Fruit fly (Drosophila melanogaster) whole organism, embryonic: Measurements from ENCODE around the gene hale.

Experiments
- Adf1 ChIP-seq: fragments of 200-800 bp; sonication (Bioruptor generic); IDR thresholded peaks from 2 replicates; pipeline ENCODE4 v1.3.6; 2022; ENCODE audit warnings: missing biosample characterization, missing genetic modification characterization
- Antp ChIP-seq: fragments of 200-800 bp; sonication (Bioruptor generic); optimal IDR thresholded peaks from 3 replicates; lab custom pipeline; 2016; ENCODE audit warnings: missing biosample characterization, missing genetic modification characterization
- Asciz ChIP-seq: fragments of 200-800 bp; sonication (Bioruptor generic); optimal IDR thresholded peaks from 2 replicates; lab custom pipeline; 2017; ENCODE audit warnings: missing biosample characterization, mild to moderate bottlenecking, missing genetic modification characterization, missing genetic modification reagents
- Atf-2 ChIP-seq: fragments of 200-800 bp; sonication (Bioruptor generic); optimal IDR thresholded peaks from 2 replicates; lab custom pipeline; 2016; ENCODE audit warnings: missing biosample characterization, missing genetic modification characterization
- Atf6 ChIP-seq: fragments of 200-800 bp; sonication (Bioruptor generic); IDR thresholded peaks from 2 replicates; pipeline ENCODE4 v1.3.6; 2022; ENCODE audit warnings: missing biosample characterization, missing genetic modification characterization
- B-H2 ChIP-seq: fragments of 200-800 bp; sonication (Bioruptor generic); optimal IDR thresholded peaks from 2 replicates; lab custom pipeline; 2018; ENCODE audit warnings: missing biosample characterization, mild to moderate bottlenecking, missing genetic modification characterization
- BtbVII ChIP-seq: fragments of 200-800 bp; sonication (Bioruptor generic); optimal IDR thresholded peaks from 3 replicates; lab custom pipeline; 2017; ENCODE audit warnings: missing biosample characterization, mild to moderate bottlenecking, missing genetic modification characterization
- C15 ChIP-seq: fragments of 200-800 bp; sonication (Bioruptor generic); IDR thresholded peaks from 3 replicates; pipeline ENCODE4 v1.3.6; 2022; ENCODE audit warnings: missing biosample characterization, missing genetic modification characterization
- CG1024 ChIP-seq: fragments of 200-800 bp; sonication (Bioruptor generic); IDR thresholded peaks from 2 replicates; pipeline ENCODE4 v1.3.6; 2022; ENCODE audit warnings: missing biosample characterization, missing genetic modification characterization
- CG10274 ChIP-seq: fragments of 200-800 bp; sonication (Bioruptor generic); optimal IDR thresholded peaks from 3 replicates; lab custom pipeline; 2017; ENCODE audit warnings: missing biosample characterization, mild to moderate bottlenecking, missing genetic modification characterization
- CG10654 ChIP-seq: fragments of 200-800 bp; sonication (Bioruptor generic); optimal IDR thresholded peaks from 2 replicates; lab custom pipeline; 2016; ENCODE audit warnings: missing biosample characterization, missing genetic modification characterization
- CG11093 ChIP-seq: fragments of 200-800 bp; sonication (Bioruptor generic); IDR thresholded peaks from 3 replicates; pipeline ENCODE4 v1.3.6; 2022; ENCODE audit warnings: missing biosample characterization, missing genetic modification characterization
- CG11504 ChIP-seq: fragments of 200-800 bp; sonication (Bioruptor generic); optimal IDR thresholded peaks from 3 replicates; lab custom pipeline; 2019; ENCODE audit warnings: missing biosample characterization, mild to moderate bottlenecking, missing genetic modification characterization, moderate library complexity
- CG11695 ChIP-seq: fragments of 200-800 bp; sonication (Bioruptor generic); IDR thresholded peaks from 3 replicates; pipeline ENCODE4 v1.3.6; 2022; ENCODE audit warnings: missing biosample characterization, missing genetic modification characterization
- CG11723 ChIP-seq: fragments of 200-800 bp; sonication (Bioruptor generic); optimal IDR thresholded peaks from 2 replicates; lab custom pipeline; 2017; ENCODE audit warnings: missing biosample characterization, mild to moderate bottlenecking, missing genetic modification characterization
- CG12071 ChIP-seq: fragments of 200-800 bp; sonication (Bioruptor generic); optimal IDR thresholded peaks from 3 replicates; lab custom pipeline; 2018; ENCODE audit warnings: missing biosample characterization, mild to moderate bottlenecking, missing genetic modification characterization
- CG13123 ChIP-seq: fragments of 200-800 bp; sonication (Bioruptor generic); optimal IDR thresholded peaks from 2 replicates; lab custom pipeline; 2016; ENCODE audit warnings: missing biosample characterization, missing genetic modification characterization
- CG14860 ChIP-seq: fragments of 200-800 bp; sonication (Bioruptor generic); IDR thresholded peaks from 3 replicates; pipeline ENCODE4 v1.3.6; 2022; ENCODE audit warnings: missing biosample characterization, missing genetic modification characterization; ENCODE audit not compliant: partially characterized antibody
- CG15011 ChIP-seq: fragments of 200-800 bp; sonication (Bioruptor generic); optimal IDR thresholded peaks from 3 replicates; lab custom pipeline; 2018; ENCODE audit warnings: missing biosample characterization, mild to moderate bottlenecking, missing genetic modification characterization
- CG2116 ChIP-seq: fragments of 200-800 bp; sonication (Bioruptor generic); optimal IDR thresholded peaks from 3 replicates; lab custom pipeline; 2018; ENCODE audit warnings: missing biosample characterization, mild to moderate bottlenecking, missing genetic modification characterization
- CG32772 ChIP-seq: fragments of 200-800 bp; sonication (Bioruptor generic); IDR thresholded peaks from 2 replicates; pipeline ENCODE4 v1.3.6; 2022; ENCODE audit warnings: missing biosample characterization, missing genetic modification characterization
- CG7372 ChIP-seq: fragments of 200-800 bp; sonication (Bioruptor generic); IDR thresholded peaks from 2 replicates; pipeline ENCODE4 v1.3.6; 2022; ENCODE audit warnings: missing biosample characterization, missing genetic modification characterization
- CG7928 ChIP-seq: fragments of 200-800 bp; sonication (Bioruptor generic); optimal IDR thresholded peaks from 2 replicates; lab custom pipeline; 2017; ENCODE audit warnings: missing biosample characterization, mild to moderate bottlenecking, missing genetic modification characterization
- Dbx ChIP-seq: fragments of 200-800 bp; sonication (Bioruptor generic); IDR thresholded peaks from 3 replicates; pipeline ENCODE4 v1.3.6; 2022; ENCODE audit warnings: missing biosample characterization, missing genetic modification characterization
- E2f2 ChIP-seq: fragments of 200-800 bp; sonication (Bioruptor generic); IDR thresholded peaks from 2 replicates; pipeline ENCODE4 v1.3.6; 2022; ENCODE audit warnings: missing biosample characterization, missing genetic modification characterization
- Eip74EF ChIP-seq, 2 experiments: fragments of 200-800 bp in 1 of 2; fragments of >200 bp in 1 of 2; sonication (Bioruptor generic) in 1 of 2; optimal IDR thresholded peaks; 2 replicates each; lab custom pipeline; 2017 to 2019; ENCODE audit warnings: missing biosample characterization in 2 of 2, missing genetic modification characterization in 2 of 2, mild to moderate bottlenecking in 1 of 2, moderate library complexity in 1 of 2
- Meics ChIP-seq: fragments of 200-800 bp; sonication (Bioruptor generic); optimal IDR thresholded peaks from 2 replicates; lab custom pipeline; 2017; ENCODE audit warnings: missing biosample characterization, mild to moderate bottlenecking, missing genetic modification characterization
- Neu2 ChIP-seq: fragments of 200-800 bp; sonication (Bioruptor generic); optimal IDR thresholded peaks from 3 replicates; lab custom pipeline; 2016; ENCODE audit warnings: missing biosample characterization, missing genetic modification characterization, borderline replicate concordance
- Nf-YA ChIP-seq: fragments of 200-800 bp; sonication (Bioruptor generic); IDR thresholded peaks from 2 replicates; pipeline ENCODE4 v1.3.6; 2022; ENCODE audit warnings: missing biosample characterization, missing genetic modification characterization
- Scr ChIP-seq: fragments of 200-800 bp; sonication (Bioruptor generic); IDR thresholded peaks from 2 replicates; pipeline ENCODE4 v1.3.6; 2022; ENCODE audit warnings: missing biosample characterization, missing genetic modification characterization; ENCODE audit not compliant: partially characterized antibody
- Sin3A ChIP-seq: fragments of >200 bp; optimal IDR thresholded peaks from 2 replicates; lab custom pipeline; 2018
- Six4 ChIP-seq: fragments of 200-800 bp; sonication (Bioruptor generic); optimal IDR thresholded peaks from 2 replicates; lab custom pipeline; 2016; ENCODE audit warnings: missing biosample characterization, missing genetic modification characterization
- bbx ChIP-seq: fragments of 200-800 bp; sonication (Bioruptor generic); IDR thresholded peaks from 2 replicates; pipeline ENCODE4 v1.3.6; 2022; ENCODE audit warnings: missing biosample characterization, missing genetic modification characterization; ENCODE audit not compliant: partially characterized antibody
- dpn ChIP-seq, 2 experiments: fragments of 200-800 bp; sonication (Bioruptor generic); optimal IDR thresholded peaks; 3 replicates each; lab custom pipeline; 2016; ENCODE audit warnings: missing biosample characterization in 2 of 2, missing genetic modification characterization in 2 of 2
- fd102C ChIP-seq: fragments of 200-800 bp; sonication (Bioruptor generic); optimal IDR thresholded peaks from 2 replicates; lab custom pipeline; 2018; ENCODE audit warnings: missing biosample characterization, mild to moderate bottlenecking, missing genetic modification characterization, moderate library complexity
- grau ChIP-seq: fragments of 200-800 bp; optimal IDR thresholded peaks from 3 replicates; lab custom pipeline; 2019; ENCODE audit warnings: missing biosample characterization, mild to moderate bottlenecking, missing genetic modification characterization, moderate library complexity
- kah ChIP-seq: fragments of 200-800 bp; sonication (Bioruptor generic); optimal IDR thresholded peaks from 2 replicates; lab custom pipeline; 2018; ENCODE audit warnings: missing biosample characterization, mild to moderate bottlenecking, missing genetic modification characterization
- kni ChIP-seq: fragments of 200-800 bp; sonication (Bioruptor generic); optimal IDR thresholded peaks from 3 replicates; lab custom pipeline; 2017; ENCODE audit warnings: mild to moderate bottlenecking, missing biosample characterization, missing genetic modification reagents, missing genetic modification characterization
- knrl ChIP-seq: fragments of 200-800 bp; sonication (Bioruptor generic); IDR thresholded peaks from 3 replicates; pipeline ENCODE4 v1.3.6; 2022; ENCODE audit warnings: missing biosample characterization, missing genetic modification characterization; ENCODE audit not compliant: partially characterized antibody
- lilli ChIP-seq: fragments of 200-800 bp; sonication (Bioruptor generic); optimal IDR thresholded peaks from 3 replicates; lab custom pipeline; 2016; ENCODE audit warnings: missing biosample characterization, missing genetic modification characterization
- pan ChIP-seq, 4 experiments: fragments of >200 bp in 3 of 4; fragments of 200-800 bp in 1 of 4; sonication (Bioruptor generic) in 1 of 4; optimal IDR thresholded peaks in 3 of 4; IDR thresholded peaks in 1 of 4; 2 replicates each; pipeline versions ENCODE4 v1.3.6 to Lab custom; 2017 to 2022; ENCODE audit warnings: missing biosample characterization in 2 of 4, missing genetic modification characterization in 2 of 4, mixed read lengths in 1 of 4
- peb ChIP-seq: fragments of 200-800 bp; sonication (Bioruptor generic); IDR thresholded peaks from 2 replicates; pipeline ENCODE4 v1.3.6; 2022; ENCODE audit warnings: missing biosample characterization, missing genetic modification characterization
- pnt ChIP-seq: fragments of 200-800 bp; sonication (Bioruptor generic); optimal IDR thresholded peaks from 3 replicates; lab custom pipeline; 2016; ENCODE audit warnings: missing biosample characterization, missing genetic modification characterization
- psq ChIP-seq: fragments of 200-800 bp; sonication (Bioruptor generic); optimal IDR thresholded peaks from 2 replicates; lab custom pipeline; 2017; ENCODE audit warnings: missing biosample characterization, missing genetic modification characterization
- rib ChIP-seq: fragments of 200-800 bp; sonication (Bioruptor generic); IDR thresholded peaks from 2 replicates; pipeline ENCODE4 v1.3.6; 2022; ENCODE audit warnings: missing biosample characterization, missing genetic modification characterization
- schlank ChIP-seq: fragments of 200-800 bp; sonication (Bioruptor generic); optimal IDR thresholded peaks from 2 replicates; lab custom pipeline; 2018; ENCODE audit warnings: missing biosample characterization, mild to moderate bottlenecking, missing genetic modification characterization
- sens ChIP-seq: fragments of 200-800 bp; sonication (Bioruptor generic); peaks from one replicate; lab custom pipeline; 2016; ENCODE audit warnings: missing biosample characterization, missing genetic modification characterization
- slp2 ChIP-seq: fragments of 200-800 bp; sonication (Bioruptor generic); optimal IDR thresholded peaks from 2 replicates; lab custom pipeline; 2016; ENCODE audit warnings: missing biosample characterization, missing genetic modification characterization
- tgo ChIP-seq: fragments of 200-800 bp; sonication (Bioruptor generic); IDR thresholded peaks from 3 replicates; pipeline ENCODE4 v1.3.6; 2022; ENCODE audit warnings: missing biosample characterization, missing genetic modification characterization
- trem ChIP-seq: fragments of 200-800 bp; optimal IDR thresholded peaks from 3 replicates; lab custom pipeline; 2019; ENCODE audit warnings: missing biosample characterization, mild to moderate bottlenecking, missing genetic modification characterization, moderate library complexity

The hale gene

dm6 chr3L:20000081-20000736 lies 14.5 kb upstream of the hale start, which contains the start of the genes Tom20 and Gabat (continued):
- TF ChIP-seq CG13123 (GFP tag; lab: Kevin White, UChicago) (no peak), CG11695 (GFP tag; lab: Robert Waterston, UW) (no peak), CG11723 (GFP tag; lab: Kevin White, UChicago) (peak; percentile 31), knrl (no peak), BtbVII (GFP tag; lab: Kevin White, UChicago) (peak; percentile 4), Asciz (GFP tag; lab: Kevin White, UChicago) (peak; percentile 35), bbx (GFP tag; lab: Robert Waterston, UW) (no peak), lilli (GFP tag; lab: Kevin White, UChicago) (no peak), CG2116 (no peak), psq (GFP tag; lab: Kevin White, UChicago) (no peak), tgo (no peak), Eip74EF (GFP tag; optimal IDR thresholded peaks at IDR 0.05; lab: Kevin White, UChicago) (peak in 1 of 2 experiments; percentile 3), kni (GFP tag; lab: Kevin White, UChicago) (no peak), Atf6 (0 out of 2 replicates have a peak, but pooled peaks have one; percentile 18), pnt (GFP tag; lab: Kevin White, UChicago) (no peak), rib (GFP tag; lab: Robert Waterston, UW) (no peak), Sin3A (lab: Kevin White, UChicago) (no peak), grau (no peak), CG7928 (GFP tag; lab: Kevin White, UChicago) (no peak), peb (no peak), CG32772 (GFP tag; lab: Robert Waterston, UW) (no peak), slp2 (no peak), sens (GFP tag; lab: Kevin White, UChicago) (peak; percentile 69), CG10274 (GFP tag; lab: Kevin White, UChicago) (no peak), CG15011 (GFP tag; lab: Kevin White, UChicago) (no peak), Atf-2 (GFP tag; lab: Kevin White, UChicago) (no peak), Six4 (GFP tag; lab: Kevin White, UChicago) (no peak), CG1024 (no peak), Nf-YA (no peak), Adf1 (GFP tag; lab: Robert Waterston, UW) (no peak), CG7372 (no peak), Neu2 (GFP tag; lab: Kevin White, UChicago) (no peak), pan (optimal IDR thresholded peaks at IDR 0.05; lab: Kevin White, UChicago) (no peak), pan (GFP tag; optimal IDR thresholded peaks at IDR 0.05 in 1 of 2, IDR thresholded peaks at IDR 0.05 in 1 of 2) (peak in 1 of 2 experiments; percentile 42), kah (GFP tag; lab: Kevin White, UChicago) (no peak), Dbx (GFP tag; lab: Robert Waterston, UW) (no peak), E2f2 (GFP tag; lab: Robert Waterston, UW) (no peak), Meics (GFP tag; lab: Kevin White, UChicago) (no peak), Scr (GFP tag; lab: Robert Waterston, UW) (no peak), B-H2 (GFP tag; lab: Kevin White, UChicago) (peak; percentile 42), CG11504 (tag; lab: Kevin White, UChicago) (peak; percentile 8), schlank (tag; lab: Kevin White, UChicago) (no peak), trem (tag; lab: Kevin White, UChicago) (no peak), dpn (GFP tag; optimal IDR thresholded peaks at IDR 0.05; lab: Kevin White, UChicago) (no peak), fd102C (GFP tag; lab: Kevin White, UChicago) (no peak), CG12071 (GFP tag; lab: Kevin White, UChicago) (no peak), C15 (no peak), CG11093 (GFP tag; lab: Robert Waterston, UW) (no peak), Antp (GFP tag; lab: Kevin White, UChicago) (no peak), CG14860 (no peak), CG10654 (GFP tag; lab: Kevin White, UChicago) (peak; percentile 38)
